Worm (Caenorhabditis elegans): ENCODE data around the gene R12B2.13.

ce11 chrIII:5878215-5878614, 44.9 kb upstream of the R12B2.13 start, which contains the start of the genes mig-21 and F01F1.2:
- TF ChIP-seq ahr-1 (tag; optimal IDR thresholded peaks at IDR 0.05) (no peak), unc-86 (tag; optimal IDR thresholded peaks at IDR 0.05) (no peak), pqm-1 (tag; optimal IDR thresholded peaks at IDR 0.05) (no peak), ama-1 (optimal IDR thresholded peaks at IDR 0.05) (no peak), npax-4 (tag; optimal IDR thresholded peaks at IDR 0.05) (no peak), odd-2 (tag; optimal IDR thresholded peaks at IDR 0.05) (no peak)

Measured in whole organism, late embryonic.